Fruit fly (Drosophila melanogaster) whole organism, prepupa: ENCODE results near the gene osp.

Source experiments
- CG10669 ChIP-seq: fragments of 200-800 bp; sonication (Bioruptor generic); optimal IDR thresholded peaks from 3 replicates; lab custom pipeline; 2018; ENCODE audit warnings: missing biosample characterization, mild to moderate bottlenecking, missing genetic modification characterization, moderate library complexity
- CG11294 ChIP-seq: fragments of 200-800 bp; sonication (Bioruptor generic); IDR thresholded peaks from 2 replicates; pipeline ENCODE4 v1.3.6; 2022; ENCODE audit warnings: missing biosample characterization, missing genetic modification characterization
- CG11762 ChIP-seq: fragments of 200-800 bp; sonication (Bioruptor generic); optimal IDR thresholded peaks from 3 replicates; lab custom pipeline; 2016; ENCODE audit warnings: missing biosample characterization, missing genetic modification characterization; ENCODE audit not compliant: insufficient read depth
- CG15336 ChIP-seq: fragments of 200-800 bp; sonication (Bioruptor generic); IDR thresholded peaks from 2 replicates; pipeline ENCODE4 v1.3.6; 2022; ENCODE audit warnings: missing biosample characterization, missing genetic modification characterization
- CG1621 ChIP-seq: fragments of 200-800 bp; sonication (Bioruptor generic); optimal IDR thresholded peaks from 3 replicates; lab custom pipeline; 2018; ENCODE audit warnings: missing biosample characterization, mild to moderate bottlenecking, missing genetic modification characterization
- CG3032 ChIP-seq: fragments of 200-800 bp; optimal IDR thresholded peaks from 2 replicates; lab custom pipeline; 2019; ENCODE audit warnings: missing biosample characterization, mild to moderate bottlenecking, missing genetic modification characterization, moderate library complexity
- CG3919 ChIP-seq: fragments of 200-800 bp; sonication (Bioruptor generic); optimal IDR thresholded peaks from 3 replicates; lab custom pipeline; 2016; ENCODE audit warnings: missing biosample characterization, missing genetic modification characterization
- CG6163 ChIP-seq: fragments of 200-800 bp; sonication (Bioruptor generic); IDR thresholded peaks from 3 replicates; pipeline ENCODE4 v1.3.6; 2022; ENCODE audit warnings: missing biosample characterization, missing genetic modification characterization
- CG6276 ChIP-seq: fragments of 200-800 bp; sonication (Bioruptor generic); optimal IDR thresholded peaks from 2 replicates; lab custom pipeline; 2017; ENCODE audit warnings: missing biosample characterization, mild to moderate bottlenecking, missing genetic modification characterization
- CG6854 ChIP-seq: fragments of 200-800 bp; sonication (Bioruptor generic); optimal IDR thresholded peaks from 2 replicates; lab custom pipeline; 2017; ENCODE audit warnings: missing biosample characterization, mild to moderate bottlenecking, missing genetic modification characterization
- CG7368 ChIP-seq: fragments of 200-800 bp; sonication (Bioruptor generic); optimal IDR thresholded peaks from 3 replicates; lab custom pipeline; 2016; ENCODE audit warnings: missing biosample characterization, missing genetic modification characterization
- CG8119 ChIP-seq: fragments of 200-800 bp; sonication (Bioruptor generic); IDR thresholded peaks from 3 replicates; pipeline ENCODE4 v1.3.6; 2022; ENCODE audit warnings: missing biosample characterization, missing genetic modification characterization
- CG8319 ChIP-seq: fragments of 200-800 bp; sonication (Bioruptor generic); optimal IDR thresholded peaks from 3 replicates; lab custom pipeline; 2016; ENCODE audit warnings: missing biosample characterization, missing genetic modification characterization
- CG9139 ChIP-seq: fragments of 200-800 bp; sonication (Bioruptor generic); optimal IDR thresholded peaks from 3 replicates; lab custom pipeline; 2017; ENCODE audit warnings: missing biosample characterization, mild to moderate bottlenecking, missing genetic modification characterization
- Eip75B ChIP-seq: fragments of 200-800 bp; sonication (Bioruptor generic); optimal IDR thresholded peaks from 3 replicates; lab custom pipeline; 2016; ENCODE audit warnings: missing biosample characterization, missing genetic modification characterization
- Eip78C ChIP-seq: fragments of 200-800 bp; sonication (Bioruptor generic); peaks from one replicate; lab custom pipeline; 2016; ENCODE audit warnings: missing biosample characterization, missing genetic modification characterization
- Eip93F ChIP-seq: fragments of 200-800 bp; sonication (Bioruptor generic); optimal IDR thresholded peaks from 2 replicates; lab custom pipeline; 2016; ENCODE audit warnings: missing biosample characterization, mild to moderate bottlenecking, missing genetic modification characterization
- Gug ChIP-seq: fragments of 200-800 bp; sonication (Bioruptor generic); IDR thresholded peaks from 2 replicates; pipeline ENCODE4 v1.3.6; 2022; ENCODE audit warnings: missing biosample characterization, missing genetic modification characterization
- Hr39 ChIP-seq: fragments of 200-800 bp; sonication (Bioruptor generic); optimal IDR thresholded peaks from 2 replicates; lab custom pipeline; 2016; ENCODE audit warnings: missing biosample characterization, missing genetic modification characterization
- OdsH ChIP-seq: fragments of 200-800 bp; sonication (Bioruptor generic); optimal IDR thresholded peaks from 3 replicates; lab custom pipeline; 2016; ENCODE audit warnings: missing biosample characterization, missing genetic modification characterization
- Sox14 ChIP-seq: fragments of 200-800 bp; sonication (Bioruptor generic); optimal IDR thresholded peaks from 3 replicates; lab custom pipeline; 2016; ENCODE audit warnings: missing biosample characterization, missing genetic modification characterization
- acj6 ChIP-seq: fragments of 200-800 bp; sonication (Bioruptor generic); optimal IDR thresholded peaks from 3 replicates; lab custom pipeline; 2016; ENCODE audit warnings: missing biosample characterization, missing genetic modification characterization
- cyc ChIP-seq: fragments of 200-800 bp; sonication (Bioruptor generic); optimal IDR thresholded peaks from 3 replicates; lab custom pipeline; 2016; ENCODE audit warnings: missing biosample characterization, missing genetic modification characterization
- dac ChIP-seq: fragments of 200-800 bp; sonication (Bioruptor generic); optimal IDR thresholded peaks from 2 replicates; lab custom pipeline; 2017; ENCODE audit warnings: missing biosample characterization, mild to moderate bottlenecking, missing genetic modification characterization
- dsx ChIP-seq: fragments of 200-800 bp; optimal IDR thresholded peaks from 3 replicates; lab custom pipeline; 2019; ENCODE audit warnings: missing biosample characterization, mild to moderate bottlenecking, missing genetic modification characterization, moderate library complexity; ENCODE audit not compliant: poor library complexity, severe bottlenecking
- eg ChIP-seq: fragments of 200-800 bp; sonication (Bioruptor generic); IDR thresholded peaks from 3 replicates; pipeline ENCODE4 v1.3.6; 2022; ENCODE audit warnings: missing biosample characterization, missing genetic modification characterization
- esn ChIP-seq: fragments of 200-800 bp; sonication (Bioruptor generic); optimal IDR thresholded peaks from 2 replicates; lab custom pipeline; 2016; ENCODE audit warnings: missing biosample characterization, mild to moderate bottlenecking, missing genetic modification characterization, moderate library complexity
- fd59A ChIP-seq: fragments of 200-800 bp; sonication (Bioruptor generic); optimal IDR thresholded peaks from 2 replicates; lab custom pipeline; 2017; ENCODE audit warnings: missing biosample characterization, mild to moderate bottlenecking, missing genetic modification characterization, missing genetic modification reagents
- fkh ChIP-seq: fragments of 200-800 bp; sonication (Bioruptor generic); optimal IDR thresholded peaks from 3 replicates; lab custom pipeline; 2017; ENCODE audit warnings: missing biosample characterization, mild to moderate bottlenecking, missing genetic modification characterization, moderate library complexity
- lz ChIP-seq: fragments of 200-800 bp; sonication (Bioruptor generic); optimal IDR thresholded peaks from 3 replicates; lab custom pipeline; 2016; ENCODE audit warnings: missing biosample characterization, missing genetic modification characterization
- net ChIP-seq: fragments of 200-800 bp; sonication (Bioruptor generic); optimal IDR thresholded peaks from 3 replicates; lab custom pipeline; 2016; ENCODE audit warnings: missing biosample characterization, missing genetic modification characterization
- pdm3 ChIP-seq: fragments of 200-800 bp; sonication (Bioruptor generic); optimal IDR thresholded peaks from 3 replicates; lab custom pipeline; 2016; ENCODE audit warnings: missing biosample characterization, missing genetic modification characterization
- salr ChIP-seq, 2 experiments: fragments of 200-800 bp; sonication (Bioruptor generic); optimal IDR thresholded peaks; 3 replicates each; lab custom pipeline; 2016 to 2018; ENCODE audit warnings: missing biosample characterization in 2 of 2, missing genetic modification characterization in 2 of 2, mild to moderate bottlenecking in 1 of 2
- spab ChIP-seq: fragments of 200-800 bp; sonication (Bioruptor generic); optimal IDR thresholded peaks from 2 replicates; lab custom pipeline; 2017; ENCODE audit warnings: missing biosample characterization, mild to moderate bottlenecking, missing genetic modification characterization, missing genetic modification reagents
- svp ChIP-seq: fragments of 200-800 bp; sonication (Bioruptor generic); peaks from one replicate; lab custom pipeline; 2016; ENCODE audit warnings: missing biosample characterization, missing genetic modification characterization
- vri ChIP-seq: fragments of 200-800 bp; sonication (Bioruptor generic); optimal IDR thresholded peaks from 3 replicates; lab custom pipeline; 2016; ENCODE audit warnings: missing biosample characterization, mild to moderate bottlenecking, missing genetic modification characterization

osp gene

DNA sequence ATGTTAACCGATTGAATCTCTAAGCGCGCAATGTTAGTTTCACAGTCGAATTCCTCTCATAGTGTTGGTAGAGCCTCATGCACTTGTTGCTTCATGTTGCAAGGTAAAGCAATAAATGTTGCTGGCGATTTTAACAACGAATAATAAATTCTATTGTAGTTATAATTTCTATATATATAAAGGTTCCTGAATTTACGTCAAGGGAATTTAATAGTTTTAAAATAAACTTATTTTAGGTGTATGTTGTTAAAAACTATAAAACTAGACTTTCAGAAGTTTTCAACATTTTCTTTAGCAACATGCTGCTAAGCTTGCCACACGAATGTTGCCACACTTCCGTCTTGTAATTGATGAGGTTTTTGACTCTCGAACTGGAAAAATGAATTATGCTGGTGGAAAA lies 1.1 kb upstream of the osp start:
- no peak for TF ChIP-seq esn (GFP tag; lab: Kevin White, UChicago)

DNA sequence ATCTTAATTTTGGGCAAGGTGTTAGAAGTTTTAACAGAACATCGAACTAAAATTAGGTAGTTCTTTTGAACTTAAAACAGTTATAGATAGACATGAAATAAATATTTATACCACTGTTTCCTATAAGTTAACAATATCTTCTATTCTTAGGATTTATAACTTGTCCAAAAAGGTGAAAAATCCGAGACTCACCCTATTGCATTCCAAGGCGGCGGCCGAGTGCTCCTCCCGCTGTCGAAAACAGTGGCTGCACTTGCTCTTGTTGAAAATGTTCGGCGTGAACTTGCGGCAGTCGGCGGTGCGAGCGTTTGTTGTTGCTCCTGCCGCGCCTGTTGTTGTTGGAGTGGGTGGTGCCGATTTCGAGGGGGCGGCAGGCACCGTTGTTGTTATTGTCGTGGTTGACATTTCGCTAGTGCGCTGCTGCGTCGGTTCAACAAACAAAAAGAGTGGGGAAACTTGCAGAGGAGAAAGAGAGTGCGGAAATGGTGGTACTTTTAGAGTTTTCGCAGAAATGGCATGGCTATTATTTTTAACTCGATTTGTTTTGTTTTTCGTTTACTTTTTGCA lies 783 bp downstream of the osp start:
- TF ChIP-seq Gug (GFP tag; lab: Robert Waterston, UW) (no peak), dac (GFP tag; lab: Kevin White, UChicago) (no peak), dsx (no peak), salr (GFP tag; optimal IDR thresholded peaks at IDR 0.05; lab: Kevin White, UChicago) (no peak), pdm3 (GFP tag; lab: Kevin White, UChicago) (no peak), Eip75B (GFP tag; lab: Kevin White, UChicago) (no peak), CG1621 (tag; lab: Kevin White, UChicago) (no peak), eg (GFP tag; lab: Robert Waterston, UW) (0 out of 3 replicates have a peak, but pooled peaks have one; percentile 37), CG3032 (tag; lab: Kevin White, UChicago) (no peak), CG7368 (no peak), fd59A (GFP tag; lab: Kevin White, UChicago) (no peak), CG6163 (GFP tag; lab: Robert Waterston, UW) (0 out of 3 replicates have a peak, but pooled peaks have one; percentile 6), CG3919 (GFP tag; lab: Kevin White, UChicago) (no peak), CG9139 (GFP tag; lab: Kevin White, UChicago) (no peak), CG8119 (no peak), CG15336 (GFP tag; lab: Robert Waterston, UW) (no peak), spab (GFP tag; lab: Kevin White, UChicago) (no peak)

DNA sequence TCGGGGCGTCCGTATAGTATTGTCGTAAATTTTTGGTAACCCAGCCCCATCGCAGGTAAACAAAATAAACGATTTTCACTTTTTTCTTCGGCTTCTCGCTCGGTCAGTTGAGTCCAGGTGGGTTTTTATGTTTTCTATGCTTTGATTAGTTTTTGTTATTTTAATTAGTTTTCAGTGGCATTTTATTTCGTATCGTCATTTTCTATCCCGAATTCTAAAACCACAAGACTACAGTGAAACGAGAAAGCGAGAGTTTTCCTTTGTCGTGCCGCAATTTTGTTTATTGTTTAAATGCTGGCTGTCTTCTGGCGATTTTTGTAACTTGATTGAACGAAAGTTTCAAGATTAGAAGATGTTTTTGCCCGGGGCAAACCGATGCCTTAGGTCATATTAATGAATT lies 1.8 kb downstream of the osp start:
- TF ChIP-seq pdm3 (GFP tag; lab: Kevin White, UChicago) (no peak), CG6854 (GFP tag; lab: Kevin White, UChicago) (no peak), acj6 (GFP tag; lab: Kevin White, UChicago) (no peak), CG8319 (GFP tag; lab: Kevin White, UChicago) (no peak), net (GFP tag; lab: Kevin White, UChicago) (no peak)

DNA sequence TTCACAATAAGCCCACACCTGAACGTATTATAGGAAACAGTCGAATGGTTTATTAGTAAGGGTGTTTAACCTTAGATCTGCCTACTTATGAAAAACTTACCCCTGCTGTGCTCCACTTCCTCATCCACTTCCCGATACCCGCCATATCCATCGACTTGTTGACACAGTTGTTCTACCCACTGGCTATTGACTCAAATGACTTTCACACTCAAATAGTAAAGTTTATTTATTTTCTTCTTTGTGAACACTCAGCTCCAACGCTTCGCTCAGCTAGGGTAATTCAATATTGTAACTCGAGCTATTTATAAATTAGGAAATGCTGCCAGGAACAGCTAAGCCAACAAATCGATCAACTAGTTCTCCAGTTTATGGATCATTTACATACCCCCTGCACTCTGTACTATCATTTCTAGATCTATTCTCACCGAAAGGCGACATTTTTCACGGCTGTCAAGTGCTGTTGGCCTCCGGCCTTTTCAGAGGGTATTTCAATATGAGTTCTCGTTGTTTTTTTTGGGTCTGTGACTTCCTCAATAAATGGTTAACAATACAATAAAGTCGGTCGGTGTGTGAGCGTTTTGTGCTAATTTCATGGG lies 3.4 kb downstream of the osp start:
- no peak for TF ChIP-seq CG7368
- TF ChIP-seq CG10669 (GFP tag; lab: Kevin White, UChicago) = no peak
- peak; percentile 99 for TF ChIP-seq fkh (GFP tag; lab: Kevin White, UChicago)
- TF ChIP-seq CG8319 (GFP tag; lab: Kevin White, UChicago) = no peak
- no peak for TF ChIP-seq CG6276 (GFP tag; lab: Kevin White, UChicago)
- no peak for TF ChIP-seq dsx
- TF ChIP-seq vri = peak; percentile 76
- TF ChIP-seq Eip78C (GFP tag; lab: Kevin White, UChicago) = peak; percentile 30
- no peak for TF ChIP-seq OdsH (GFP tag; lab: Kevin White, UChicago)
- no peak for TF ChIP-seq Eip93F (GFP tag; lab: Kevin White, UChicago)
- no peak for TF ChIP-seq Hr39 (GFP tag; lab: Kevin White, UChicago)

DNA sequence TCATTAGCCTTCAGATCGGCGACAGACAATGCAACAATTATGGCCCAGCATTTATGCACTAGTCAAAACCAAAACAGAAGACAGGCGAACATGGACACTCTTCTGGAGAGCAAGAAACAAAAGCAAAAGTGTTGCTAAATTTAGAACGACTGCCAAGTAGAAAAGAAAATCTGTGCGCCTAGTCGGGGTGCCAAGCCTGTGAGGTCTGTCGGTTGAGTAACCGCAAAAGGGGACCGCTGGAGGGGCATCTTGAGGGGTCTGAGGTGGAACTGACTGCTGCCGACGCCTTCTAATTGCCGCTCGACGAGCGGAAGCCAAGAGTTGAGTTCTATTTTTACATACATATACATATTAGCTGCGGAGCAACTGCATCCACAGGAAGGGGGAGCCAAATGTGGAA lies 4.2 kb downstream of the osp start:
- TF ChIP-seq CG11294 (GFP tag; lab: Robert Waterston, UW) (no peak), Eip78C (GFP tag; lab: Kevin White, UChicago) (peak; percentile 37)

DNA sequence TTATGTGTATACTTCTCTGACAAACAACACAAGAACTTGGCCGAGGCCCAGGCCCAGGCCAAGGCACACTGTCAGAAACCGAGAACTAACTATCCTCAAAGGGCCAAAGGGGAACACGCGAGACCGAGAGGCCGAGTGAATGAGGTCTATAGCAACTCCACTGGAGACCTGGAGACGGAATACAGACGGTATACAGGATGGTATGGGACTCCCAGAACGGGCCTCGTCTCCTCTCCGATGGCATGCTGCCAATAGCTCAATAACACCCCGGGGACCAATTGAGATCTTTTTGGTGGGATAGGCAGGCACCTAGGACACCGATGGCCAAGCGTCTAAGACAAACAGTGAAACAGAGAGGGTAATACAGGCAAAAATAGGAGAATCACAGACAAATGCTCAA lies 5.5 kb downstream of the osp start:
- TF ChIP-seq CG11762 (GFP tag; lab: Kevin White, UChicago) (no peak), lz (GFP tag; lab: Kevin White, UChicago) (no peak), cyc (GFP tag; lab: Kevin White, UChicago) (no peak), CG6163 (GFP tag; lab: Robert Waterston, UW) (peak; percentile 27; the same call in 1 of the 3 replicates), CG6854 (GFP tag; lab: Kevin White, UChicago) (no peak), eg (GFP tag; lab: Robert Waterston, UW) (0 out of 3 replicates have a peak, but pooled peaks have one; percentile 6), Sox14 (GFP tag; lab: Kevin White, UChicago) (no peak), svp (GFP tag; lab: Kevin White, UChicago) (no peak)
